Fruit fly (Drosophila melanogaster): Measurements from ENCODE around the gene Spn77Bc.

Spn77Bc gene

DNA sequence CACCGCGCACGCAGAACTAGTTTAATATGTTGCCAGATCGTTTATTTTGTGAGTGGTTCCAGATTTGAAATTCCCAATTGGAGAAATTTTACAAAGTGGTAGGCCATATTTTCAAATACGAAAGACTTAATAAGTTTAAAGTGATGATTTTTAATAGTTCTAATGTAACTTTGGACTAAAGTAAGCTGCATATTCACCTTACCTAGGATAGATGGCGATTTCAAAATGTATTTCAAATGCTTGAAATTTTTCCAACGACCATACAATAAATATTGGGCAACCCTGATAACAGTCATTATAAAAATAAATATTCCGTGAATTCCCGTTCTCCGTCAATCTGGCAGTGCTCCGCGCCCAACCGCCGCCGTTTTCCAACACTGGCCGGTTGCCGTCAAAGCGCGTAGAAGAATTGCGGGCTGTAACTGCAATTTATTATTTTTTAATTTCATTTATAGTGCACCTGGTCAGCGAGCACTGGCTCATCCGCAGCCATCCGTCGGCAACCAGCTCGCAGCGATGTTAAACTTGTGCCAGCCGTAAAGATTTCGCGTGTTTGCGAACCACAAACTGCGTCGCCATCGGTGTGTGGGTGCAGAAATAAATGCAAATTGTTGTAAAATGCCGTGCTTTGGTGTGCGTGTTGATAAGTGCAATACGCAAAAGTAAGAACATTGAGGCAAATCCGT, 33.6 kb downstream of the Spn77Bc start, which contains the start of the genes Ide and RhoBTB:
Gene Ide (minus strand): TSS at position 19 of the 686 bp plus-strand sequence.
Gene RhoBTB (plus strand): TSS at position 365 of the 686 bp plus-strand sequence.
- TF ChIP-seq Sp1 (GFP tag; optimal IDR thresholded peaks at IDR 0.05) = peak; percentile 77
- peak; percentile 81 for TF ChIP-seq br (GFP tag; optimal IDR thresholded peaks at IDR 0.05)
- no peak for TF ChIP-seq Rel (GFP tag; optimal IDR thresholded peaks at IDR 0.05)
- peak; percentile 98 for TF ChIP-seq Rel (tag; optimal IDR thresholded peaks at IDR 0.05)
- no peak for TF ChIP-seq Jra (GFP tag; optimal IDR thresholded peaks at IDR 0.05)
- TF ChIP-seq woc (GFP tag; optimal IDR thresholded peaks at IDR 0.05) = peak; percentile 83
- no peak for TF ChIP-seq pan (optimal IDR thresholded peaks at IDR 0.05)
- no peak for TF ChIP-seq N (GFP tag; optimal IDR thresholded peaks at IDR 0.05)
- no peak for TF ChIP-seq Abd-B (GFP tag; optimal IDR thresholded peaks at IDR 0.05)
- TF ChIP-seq Hr83 (GFP tag; optimal IDR thresholded peaks at IDR 0.05; ENCODE audit: poor library complexity, severe bottlenecking) = peak; percentile 37
- TF ChIP-seq rgr (GFP tag; optimal IDR thresholded peaks at IDR 0.05) = peak; percentile 83
- peak; percentile 86 for TF ChIP-seq CG9705 (GFP tag; optimal IDR thresholded peaks at IDR 0.05)
- peak; percentile 91 for TF ChIP-seq HLH106 (tag; optimal IDR thresholded peaks at IDR 0.05)
- peak; percentile 84 for TF ChIP-seq fru (GFP tag; optimal IDR thresholded peaks at IDR 0.05)
- TF ChIP-seq Vsx2 (GFP tag; optimal IDR thresholded peaks at IDR 0.05; ENCODE audit: partially characterized antibody) = no peak
- no peak for TF ChIP-seq Dif (GFP tag; optimal IDR thresholded peaks at IDR 0.05; ENCODE audit: partially characterized antibody)
- peak; percentile 66 for TF ChIP-seq dmrt93B (GFP tag; optimal IDR thresholded peaks at IDR 0.05)
- no peak for TF ChIP-seq Myc (optimal IDR thresholded peaks at IDR 0.05)
- peak; percentile 86 for TF ChIP-seq ey (GFP tag; optimal IDR thresholded peaks at IDR 0.05)
- TF ChIP-seq Hnf4 (GFP tag; optimal IDR thresholded peaks at IDR 0.05) = peak; percentile 66
- peak; percentile 83 for TF ChIP-seq h (GFP tag; optimal IDR thresholded peaks at IDR 0.05)
- peak; percentile 69 for TF ChIP-seq psq (GFP tag; optimal IDR thresholded peaks at IDR 0.05)
- no peak for TF ChIP-seq CrebA (GFP tag; optimal IDR thresholded peaks at IDR 0.05; ENCODE audit: borderline replicate concordance)
- TF ChIP-seq brk (GFP tag; optimal IDR thresholded peaks at IDR 0.05) = no peak
- peak; percentile 25 for TF ChIP-seq CG32264 (GFP tag; optimal IDR thresholded peaks at IDR 0.05)
- peak; percentile 26 to 89 for TF ChIP-seq foxo (GFP tag; optimal IDR thresholded peaks at IDR 0.05)
- peak; percentile 33 for TF ChIP-seq GATAd (GFP tag; optimal IDR thresholded peaks at IDR 0.05)
- peak; percentile 86 for TF ChIP-seq sv (GFP tag; optimal IDR thresholded peaks at IDR 0.05)
- peak; percentile 58 for TF ChIP-seq OdsH (GFP tag; optimal IDR thresholded peaks at IDR 0.05)

DNA sequence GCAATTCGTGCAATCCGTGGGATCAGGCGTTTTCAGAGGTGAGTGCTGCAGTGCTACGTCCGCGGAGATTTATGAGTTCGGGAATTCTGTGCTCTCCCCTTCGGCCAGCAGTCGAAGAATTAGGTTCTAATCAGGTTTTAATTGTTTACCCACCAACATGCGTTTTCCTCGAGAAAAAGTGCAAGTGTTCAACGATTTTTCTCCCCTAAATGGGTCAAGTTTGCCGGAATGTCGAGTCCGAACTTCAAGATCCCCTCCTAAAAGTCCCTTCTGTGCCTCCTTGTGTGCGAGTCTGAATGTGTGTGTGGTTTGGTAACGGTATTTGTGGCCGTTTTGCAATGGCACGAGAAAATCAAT, 34.1 kb downstream of the Spn77Bc start:
- TF ChIP-seq Vsx2 (GFP tag; optimal IDR thresholded peaks at IDR 0.05; ENCODE audit: partially characterized antibody) (no peak), HLH106 (tag; optimal IDR thresholded peaks at IDR 0.05) (no peak), Hr78 (GFP tag; optimal IDR thresholded peaks at IDR 0.05) (no peak), Dif (GFP tag; optimal IDR thresholded peaks at IDR 0.05; ENCODE audit: partially characterized antibody) (no peak), psq (GFP tag; optimal IDR thresholded peaks at IDR 0.05) (no peak), brk (GFP tag; optimal IDR thresholded peaks at IDR 0.05) (no peak), usp (GFP tag; optimal IDR thresholded peaks at IDR 0.05) (no peak), ey (GFP tag; optimal IDR thresholded peaks at IDR 0.05) (no peak), Rel (GFP tag; optimal IDR thresholded peaks at IDR 0.05) (no peak), Rel (tag; optimal IDR thresholded peaks at IDR 0.05) (no peak), Hr83 (GFP tag; optimal IDR thresholded peaks at IDR 0.05; ENCODE audit: poor library complexity, severe bottlenecking) (no peak)

DNA sequence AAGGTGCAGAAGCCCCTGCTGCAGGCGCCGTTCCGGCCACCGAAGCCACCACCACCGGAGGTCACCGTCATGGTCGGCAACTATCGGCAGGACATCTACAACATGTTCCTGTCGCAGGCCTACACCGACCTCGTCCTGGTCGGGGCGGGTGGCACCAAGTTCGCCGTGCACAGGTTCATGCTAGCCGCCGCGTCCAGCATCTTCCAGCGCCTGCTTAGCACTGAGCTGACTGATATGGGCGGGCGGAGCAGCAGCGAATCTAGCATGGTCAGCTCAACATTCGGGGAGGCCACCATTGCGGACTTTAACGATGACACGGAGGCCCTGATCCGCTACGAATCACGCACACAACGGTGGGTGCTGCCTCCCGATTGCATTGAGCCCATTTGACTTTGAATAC, 37.1 kb downstream of the Spn77Bc start:
- TF ChIP-seq Vsx2 (GFP tag; optimal IDR thresholded peaks at IDR 0.05; ENCODE audit: partially characterized antibody) (no peak), Jra (GFP tag; optimal IDR thresholded peaks at IDR 0.05) (no peak), jim (GFP tag; optimal IDR thresholded peaks at IDR 0.05) (no peak), woc (GFP tag; optimal IDR thresholded peaks at IDR 0.05) (no peak), sv (GFP tag; optimal IDR thresholded peaks at IDR 0.05) (no peak)

DNA sequence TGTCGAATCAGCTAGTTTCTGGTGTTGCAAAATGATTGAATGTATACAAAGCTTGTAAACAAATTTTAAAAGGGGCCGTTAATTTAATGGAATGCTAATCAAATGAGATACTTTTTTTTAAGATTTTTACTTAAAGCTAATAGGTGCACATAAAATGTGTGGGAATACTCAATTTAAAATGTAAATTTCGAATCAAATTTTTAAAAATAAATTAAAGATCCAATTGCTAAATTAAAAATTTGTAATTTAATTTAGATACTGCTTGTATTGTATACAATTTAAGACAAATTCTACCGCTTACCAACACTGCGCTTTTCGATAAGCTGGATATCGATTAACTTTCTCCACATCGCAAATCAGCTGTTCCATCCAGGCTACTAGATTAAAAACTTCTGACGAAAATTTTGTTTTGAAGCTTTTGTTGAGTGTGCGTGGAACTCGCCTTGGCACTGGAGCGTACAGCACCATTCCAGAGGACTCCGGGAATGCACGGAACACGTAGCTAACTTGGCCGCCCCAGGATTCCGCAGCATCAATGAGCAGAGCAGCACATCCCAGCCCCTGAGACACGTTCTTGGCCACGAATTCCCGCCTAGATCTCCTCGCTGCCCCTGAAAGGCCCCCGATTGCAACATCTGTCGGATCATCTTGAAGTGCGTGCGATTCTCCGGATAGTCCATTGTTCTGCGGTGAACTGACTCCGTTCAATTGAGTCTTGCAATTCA, 41.8 kb downstream of the Spn77Bc start, which contains the start of the genes CG5498 and fbl:
Gene CG5498 (minus strand): TSS at position 24 of the 725 bp plus-strand sequence.
Gene fbl (plus strand): TSS at position 344 of the 725 bp plus-strand sequence.
- TF ChIP-seq Vsx2 (GFP tag; optimal IDR thresholded peaks at IDR 0.05; ENCODE audit: partially characterized antibody) = no peak
- no peak for TF ChIP-seq usp (GFP tag; optimal IDR thresholded peaks at IDR 0.05)
- TF ChIP-seq br (GFP tag; optimal IDR thresholded peaks at IDR 0.05) = peak; percentile 81
- TF ChIP-seq sage (GFP tag; optimal IDR thresholded peaks at IDR 0.05) = peak; percentile 48
- peak; percentile 86 for TF ChIP-seq h (GFP tag; optimal IDR thresholded peaks at IDR 0.05)
- TF ChIP-seq CG32264 (GFP tag; optimal IDR thresholded peaks at IDR 0.05) = peak; percentile 6
- no peak for TF ChIP-seq dl (GFP tag; optimal IDR thresholded peaks at IDR 0.05; ENCODE audit: insufficient read depth in 1 of 2, partially characterized antibody in 2 of 2)
- TF ChIP-seq foxo (GFP tag; optimal IDR thresholded peaks at IDR 0.05) = peak in 1 of 2 experiments; percentile 89
- TF ChIP-seq Dif (GFP tag; optimal IDR thresholded peaks at IDR 0.05; ENCODE audit: partially characterized antibody) = no peak
- no peak for TF ChIP-seq pan (optimal IDR thresholded peaks at IDR 0.05)
- TF ChIP-seq OdsH (GFP tag; optimal IDR thresholded peaks at IDR 0.05) = peak; percentile 85
- peak; percentile 77 for TF ChIP-seq psq (GFP tag; optimal IDR thresholded peaks at IDR 0.05)
- no peak for TF ChIP-seq Dfd (GFP tag; optimal IDR thresholded peaks at IDR 0.05)
- no peak for TF ChIP-seq lola (GFP tag; optimal IDR thresholded peaks at IDR 0.05)
- peak; percentile 75 for TF ChIP-seq dsf (GFP tag; optimal IDR thresholded peaks at IDR 0.05; ENCODE audit: borderline replicate concordance)
- TF ChIP-seq CG9705 (GFP tag; optimal IDR thresholded peaks at IDR 0.05) = peak; percentile 38
- TF ChIP-seq dmrt93B (GFP tag; optimal IDR thresholded peaks at IDR 0.05) = peak; percentile 44
- no peak for TF ChIP-seq Myc (optimal IDR thresholded peaks at IDR 0.05)
- TF ChIP-seq woc (GFP tag; optimal IDR thresholded peaks at IDR 0.05) = peak; percentile 64
- TF ChIP-seq HLH106 (tag; optimal IDR thresholded peaks at IDR 0.05) = peak; percentile 79
- TF ChIP-seq ey (GFP tag; optimal IDR thresholded peaks at IDR 0.05) = peak; percentile 82
- TF ChIP-seq Jra (GFP tag; optimal IDR thresholded peaks at IDR 0.05) = peak; percentile 79
- no peak for TF ChIP-seq Mio (GFP tag; optimal IDR thresholded peaks at IDR 0.05)
- no peak for TF ChIP-seq Rel (GFP tag; optimal IDR thresholded peaks at IDR 0.05)
- peak; percentile 57 for TF ChIP-seq Rel (tag; optimal IDR thresholded peaks at IDR 0.05)

Measured in whole organism, wandering third instar larva.